Fruit fly (Drosophila melanogaster) whole organism, embryonic: ENCODE results near the gene CG32847.

Experiments
- ATbp ChIP-seq: fragments of 200-800 bp; sonication (Bioruptor generic); optimal IDR thresholded peaks from 2 replicates; lab custom pipeline; 2017; ENCODE audit warnings: missing biosample characterization, mild to moderate bottlenecking, missing genetic modification characterization, missing genetic modification reagents
- Aef1 ChIP-seq: fragments of 200-800 bp; sonication (Bioruptor generic); IDR thresholded peaks from 3 replicates; pipeline ENCODE4 v1.3.6; 2022; ENCODE audit warnings: missing biosample characterization, missing genetic modification characterization
- B-H1 ChIP-seq: fragments of 200-800 bp; sonication (Bioruptor generic); IDR thresholded peaks from 3 replicates; pipeline ENCODE4 v1.3.6; 2022; ENCODE audit warnings: missing biosample characterization, missing genetic modification characterization
- CG10431 ChIP-seq: fragments of 200-800 bp; sonication (Bioruptor generic); optimal IDR thresholded peaks from 3 replicates; lab custom pipeline; 2018; ENCODE audit warnings: missing biosample characterization, mild to moderate bottlenecking, missing genetic modification characterization
- CG10543 ChIP-seq: fragments of 200-800 bp; sonication (Bioruptor generic); optimal IDR thresholded peaks from 3 replicates; lab custom pipeline; 2017; ENCODE audit warnings: missing biosample characterization, mild to moderate bottlenecking, missing genetic modification characterization, moderate library complexity
- CG10565 ChIP-seq: fragments of 200-800 bp; sonication (Bioruptor generic); optimal IDR thresholded peaks from 3 replicates; lab custom pipeline; 2016; ENCODE audit warnings: missing biosample characterization, mild to moderate bottlenecking, missing genetic modification characterization
- CG11456 ChIP-seq: fragments of 200-800 bp; sonication (Bioruptor generic); IDR thresholded peaks from 3 replicates; pipeline ENCODE4 v1.3.6; 2022; ENCODE audit warnings: missing biosample characterization, missing genetic modification characterization
- CG11560 ChIP-seq: fragments of 200-800 bp; sonication (Bioruptor generic); IDR thresholded peaks from 3 replicates; pipeline ENCODE4 v1.3.6; 2022; ENCODE audit warnings: missing biosample characterization, missing genetic modification characterization
- CG13775 ChIP-seq: fragments of 200-800 bp; sonication (Bioruptor generic); optimal IDR thresholded peaks from 3 replicates; lab custom pipeline; 2017; ENCODE audit warnings: missing biosample characterization, mild to moderate bottlenecking, missing genetic modification characterization
- CG14014 ChIP-seq: fragments of 200-800 bp; sonication (Bioruptor generic); IDR thresholded peaks from 2 replicates; pipeline ENCODE4 v1.3.6; 2022; ENCODE audit warnings: missing biosample characterization, missing genetic modification characterization
- CG17385 ChIP-seq: fragments of 200-800 bp; sonication (Bioruptor generic); optimal IDR thresholded peaks from 3 replicates; lab custom pipeline; 2018; ENCODE audit warnings: missing biosample characterization, mild to moderate bottlenecking, missing genetic modification characterization
- CG17568 ChIP-seq: fragments of 200-800 bp; sonication (Bioruptor generic); optimal IDR thresholded peaks from 2 replicates; lab custom pipeline; 2018; ENCODE audit warnings: missing biosample characterization, mild to moderate bottlenecking, missing genetic modification characterization, moderate library complexity
- CG18476 ChIP-seq: fragments of 200-800 bp; sonication (Bioruptor generic); optimal IDR thresholded peaks from 2 replicates; lab custom pipeline; 2016; ENCODE audit warnings: missing biosample characterization, mild to moderate bottlenecking, missing genetic modification characterization
- CG2202 ChIP-seq: fragments of 200-800 bp; sonication (Bioruptor generic); optimal IDR thresholded peaks from 2 replicates; lab custom pipeline; 2018; ENCODE audit warnings: missing biosample characterization, mild to moderate bottlenecking, missing genetic modification characterization
- CG32772 ChIP-seq: fragments of 200-800 bp; sonication (Bioruptor generic); IDR thresholded peaks from 2 replicates; pipeline ENCODE4 v1.3.6; 2022; ENCODE audit warnings: missing biosample characterization, missing genetic modification characterization
- CG3847 ChIP-seq: fragments of 200-800 bp; sonication (Bioruptor generic); IDR thresholded peaks from 2 replicates; pipeline ENCODE4 v1.3.6; 2022; ENCODE audit warnings: missing biosample characterization, missing genetic modification characterization
- CG43689 ChIP-seq: fragments of 200-800 bp; sonication (Bioruptor generic); IDR thresholded peaks from 2 replicates; pipeline ENCODE4 v1.3.6; 2022; ENCODE audit warnings: missing biosample characterization, missing genetic modification characterization
- CG7556 ChIP-seq: fragments of 200-800 bp; sonication (Bioruptor generic); optimal IDR thresholded peaks from 2 replicates; lab custom pipeline; 2017; ENCODE audit warnings: missing biosample characterization, mild to moderate bottlenecking, missing genetic modification characterization
- CG8089 ChIP-seq: fragments of 200-800 bp; sonication (Bioruptor generic); optimal IDR thresholded peaks from 3 replicates; lab custom pipeline; 2016; ENCODE audit warnings: missing biosample characterization, missing genetic modification characterization
- CG9932 ChIP-seq: fragments of 200-800 bp; sonication (Bioruptor generic); IDR thresholded peaks from 2 replicates; pipeline ENCODE4 v1.3.6; 2022; ENCODE audit warnings: missing biosample characterization, missing genetic modification characterization
- CTCF ChIP-seq: fragments of 200-800 bp; sonication (Bioruptor generic); optimal IDR thresholded peaks from 2 replicates; lab custom pipeline; 2017; ENCODE audit warnings: missing biosample characterization, mild to moderate bottlenecking, missing genetic modification characterization, moderate library complexity
- Elba2 ChIP-seq: fragments of 200-800 bp; sonication (Bioruptor generic); optimal IDR thresholded peaks from 3 replicates; lab custom pipeline; 2016; ENCODE audit warnings: missing biosample characterization, missing genetic modification characterization
- Hr39 ChIP-seq: fragments of >200 bp; optimal IDR thresholded peaks from 2 replicates; lab custom pipeline; 2017
- Lhr ChIP-seq: fragments of 200-800 bp; sonication (Bioruptor generic); optimal IDR thresholded peaks from 3 replicates; lab custom pipeline; 2017; ENCODE audit warnings: mild to moderate bottlenecking, missing biosample characterization, missing genetic modification reagents, missing genetic modification characterization
- Lpt ChIP-seq: fragments of >200 bp; optimal IDR thresholded peaks from 2 replicates; lab custom pipeline; 2018; ENCODE audit warnings: missing biosample characterization, missing genetic modification characterization
- Mad ChIP-seq: fragments of 200-800 bp; sonication (Bioruptor generic); optimal IDR thresholded peaks from 2 replicates; lab custom pipeline; 2016; ENCODE audit warnings: missing biosample characterization, missing genetic modification characterization
- NK7.1 ChIP-seq: fragments of 200-800 bp; sonication (Bioruptor generic); optimal IDR thresholded peaks from 3 replicates; lab custom pipeline; 2016; ENCODE audit warnings: missing biosample characterization, missing genetic modification characterization
- Nf-YC ChIP-seq: fragments of 200-800 bp; optimal IDR thresholded peaks from 3 replicates; lab custom pipeline; 2019; ENCODE audit warnings: missing biosample characterization, mild to moderate bottlenecking, missing genetic modification characterization, moderate library complexity
- NfI ChIP-seq: fragments of 200-800 bp; sonication (Bioruptor generic); optimal IDR thresholded peaks from 3 replicates; lab custom pipeline; 2018; ENCODE audit warnings: missing biosample characterization, mild to moderate bottlenecking, missing genetic modification characterization, moderate library complexity
- Rfx ChIP-seq: fragments of 200-800 bp; sonication (Bioruptor generic); IDR thresholded peaks from 2 replicates; pipeline ENCODE4 v1.3.6; 2022; ENCODE audit warnings: missing biosample characterization, missing genetic modification characterization
- Sry-β ChIP-seq: fragments of 200-800 bp; sonication (Bioruptor generic); optimal IDR thresholded peaks from 2 replicates; lab custom pipeline; 2018; ENCODE audit warnings: missing biosample characterization, mild to moderate bottlenecking, missing genetic modification characterization, moderate library complexity
- bbx ChIP-seq: fragments of 200-800 bp; sonication (Bioruptor generic); IDR thresholded peaks from 2 replicates; pipeline ENCODE4 v1.3.6; 2022; ENCODE audit warnings: missing biosample characterization, missing genetic modification characterization; ENCODE audit not compliant: partially characterized antibody
- br ChIP-seq: fragments of >200 bp; optimal IDR thresholded peaks from 2 replicates; lab custom pipeline; 2017
- danr ChIP-seq: fragments of 200-800 bp; sonication (Bioruptor generic); IDR thresholded peaks from 2 replicates; pipeline ENCODE4 v1.3.6; 2022; ENCODE audit warnings: missing biosample characterization, missing genetic modification characterization
- fru ChIP-seq: fragments of >200 bp; optimal IDR thresholded peaks from 2 replicates; lab custom pipeline; 2017
- grau ChIP-seq: fragments of 200-800 bp; optimal IDR thresholded peaks from 3 replicates; lab custom pipeline; 2019; ENCODE audit warnings: missing biosample characterization, mild to moderate bottlenecking, missing genetic modification characterization, moderate library complexity
- hkb ChIP-seq, 2 experiments: fragments of 200-800 bp in 1 of 2; fragments of >200 bp in 1 of 2; sonication (Bioruptor generic) in 1 of 2; IDR thresholded peaks in 1 of 2; optimal IDR thresholded peaks in 1 of 2; 2 replicates each; pipeline versions ENCODE4 v1.3.6 to Lab custom; 2017 to 2022; ENCODE audit warnings: missing biosample characterization in 1 of 2, missing genetic modification characterization in 1 of 2
- klu ChIP-seq: fragments of 200-800 bp; sonication (Bioruptor generic); IDR thresholded peaks from 2 replicates; pipeline ENCODE4 v1.3.6; 2022; ENCODE audit warnings: missing biosample characterization, missing genetic modification characterization
- knrl ChIP-seq: fragments of 200-800 bp; sonication (Bioruptor generic); IDR thresholded peaks from 3 replicates; pipeline ENCODE4 v1.3.6; 2022; ENCODE audit warnings: missing biosample characterization, missing genetic modification characterization; ENCODE audit not compliant: partially characterized antibody
- odd ChIP-seq: fragments of 200-800 bp; sonication (Bioruptor generic); optimal IDR thresholded peaks from 2 replicates; lab custom pipeline; 2017; ENCODE audit warnings: missing biosample characterization, mild to moderate bottlenecking, missing genetic modification characterization
- pb ChIP-seq: fragments of 200-800 bp; sonication (Bioruptor generic); optimal IDR thresholded peaks from 3 replicates; lab custom pipeline; 2016; ENCODE audit warnings: missing biosample characterization, missing genetic modification characterization
- prd ChIP-seq, 3 experiments: fragments of >200 bp in 2 of 3; fragments of 200-800 bp in 1 of 3; sonication (Bioruptor generic) in 1 of 3; optimal IDR thresholded peaks in 2 of 3; IDR thresholded peaks in 1 of 3; 2 replicates in 2 of 3; 3 replicates in 1 of 3; pipeline versions ENCODE4 v1.3.6 to Lab custom; 2017 to 2022; ENCODE audit warnings: missing biosample characterization in 1 of 3, missing genetic modification characterization in 1 of 3
- rib ChIP-seq: fragments of 200-800 bp; sonication (Bioruptor generic); IDR thresholded peaks from 2 replicates; pipeline ENCODE4 v1.3.6; 2022; ENCODE audit warnings: missing biosample characterization, missing genetic modification characterization
- schlank ChIP-seq: fragments of 200-800 bp; sonication (Bioruptor generic); optimal IDR thresholded peaks from 2 replicates; lab custom pipeline; 2018; ENCODE audit warnings: missing biosample characterization, mild to moderate bottlenecking, missing genetic modification characterization
- sens ChIP-seq: fragments of 200-800 bp; sonication (Bioruptor generic); peaks from one replicate; lab custom pipeline; 2016; ENCODE audit warnings: missing biosample characterization, missing genetic modification characterization
- tin ChIP-seq: fragments of 200-800 bp; sonication (Bioruptor generic); optimal IDR thresholded peaks from 3 replicates; lab custom pipeline; 2016; ENCODE audit warnings: missing biosample characterization, missing genetic modification characterization
- tll ChIP-seq, 2 experiments: fragments of 200-800 bp in 1 of 2; fragments of >200 bp in 1 of 2; sonication (Bioruptor generic) in 1 of 2; optimal IDR thresholded peaks; 2 replicates each; lab custom pipeline; 2017 to 2019; ENCODE audit warnings: missing biosample characterization in 2 of 2, missing genetic modification characterization in 2 of 2, mild to moderate bottlenecking in 1 of 2, moderate library complexity in 1 of 2
- tup ChIP-seq: fragments of 200-800 bp; sonication (Bioruptor generic); optimal IDR thresholded peaks from 2 replicates; lab custom pipeline; 2016; ENCODE audit warnings: missing biosample characterization, mild to moderate bottlenecking, missing genetic modification characterization, moderate library complexity
- twi ChIP-seq: fragments of 200-800 bp; optimal IDR thresholded peaks from 2 replicates; lab custom pipeline; 2019; ENCODE audit warnings: missing biosample characterization, mild to moderate bottlenecking, missing genetic modification characterization, moderate library complexity
- unc-4 ChIP-seq: fragments of 200-800 bp; sonication (Bioruptor generic); IDR thresholded peaks from 2 replicates; pipeline ENCODE4 v1.3.6; 2022; ENCODE audit warnings: missing biosample characterization, missing genetic modification characterization; ENCODE audit not compliant: partially characterized antibody

The CG32847 gene

dm6 chr3L:15158330-15159114 lies 37.1 kb downstream of the CG32847 start, which contains the start of the genes Msh6 and Prp31 (continued):
- TF ChIP-seq CG32772, result peak; percentile 40
- TF ChIP-seq Lhr, result peak; percentile 56
- TF ChIP-seq unc-4 (GFP tag; lab: Robert Waterston, UW), result no peak
- peak; percentile 70 for TF ChIP-seq tin (GFP tag; lab: Kevin White, UChicago)
- no peak for TF ChIP-seq Mad (GFP tag; lab: Kevin White, UChicago)
- TF ChIP-seq CTCF (GFP tag; lab: Kevin White, UChicago), result no peak
- TF ChIP-seq CG13775, result peak; percentile 82
- TF ChIP-seq Elba2, result peak; percentile 32
- TF ChIP-seq Rfx (GFP tag; lab: Robert Waterston, UW), result peak; percentile 68
- TF ChIP-seq prd (optimal IDR thresholded peaks at IDR 0.05; lab: Kevin White, UChicago), result no peak
- TF ChIP-seq prd (GFP tag; IDR thresholded peaks at IDR 0.05; lab: Robert Waterston, UW), result peak; percentile 70
- TF ChIP-seq NK7.1 (GFP tag; lab: Kevin White, UChicago), result no peak
- no peak for TF ChIP-seq bbx (GFP tag; lab: Robert Waterston, UW)
- TF ChIP-seq ATbp, result no peak
- no peak for TF ChIP-seq CG11560 (tag; lab: Robert Waterston, UW)
- TF ChIP-seq pb (GFP tag; lab: Kevin White, UChicago), result no peak
- peak; percentile 5 for TF ChIP-seq CG10431 (GFP tag; lab: Kevin White, UChicago)
- no peak for TF ChIP-seq Hr39
- TF ChIP-seq CG7556 (GFP tag; lab: Kevin White, UChicago), result peak; percentile 37
- no peak for TF ChIP-seq hkb (optimal IDR thresholded peaks at IDR 0.05; lab: Kevin White, UChicago)
- no peak for TF ChIP-seq hkb (GFP tag; IDR thresholded peaks at IDR 0.05; lab: Robert Waterston, UW)
- no peak for TF ChIP-seq tup (GFP tag; lab: Kevin White, UChicago)
- no peak for TF ChIP-seq knrl
- no peak for TF ChIP-seq rib (GFP tag; lab: Robert Waterston, UW)
- TF ChIP-seq CG3847, result peak; percentile 37; the same call in 1 of the 2 replicates
- no peak for TF ChIP-seq Nf-YC (tag; lab: Kevin White, UChicago)
- TF ChIP-seq CG2202, result peak; percentile 21
- TF ChIP-seq CG11456 (GFP tag; lab: Robert Waterston, UW), result no peak
- peak; percentile 93 for TF ChIP-seq sens (GFP tag; lab: Kevin White, UChicago)
- TF ChIP-seq CG10543 (GFP tag; lab: Kevin White, UChicago), result peak; percentile 19
- TF ChIP-seq CG9932, result peak; percentile 67
- TF ChIP-seq CG17385, result peak; percentile 59
- peak; percentile 18 for TF ChIP-seq CG8089 (GFP tag; lab: Kevin White, UChicago)
- TF ChIP-seq CG18476, result peak; percentile 32
- peak; percentile 13 for TF ChIP-seq Sry-β (GFP tag; lab: Kevin White, UChicago)
- TF ChIP-seq br (lab: Kevin White, UChicago), result no peak
- TF ChIP-seq grau (tag; lab: Kevin White, UChicago), result peak; percentile 82
- TF ChIP-seq CG14014 (GFP tag; lab: Robert Waterston, UW), result peak; percentile 55; the same call in 1 of the 2 replicates
- no peak for TF ChIP-seq fru (lab: Kevin White, UChicago)
- no peak for TF ChIP-seq schlank (tag; lab: Kevin White, UChicago)
- TF ChIP-seq Lpt (GFP tag; lab: Kevin White, UChicago), result no peak
- peak in 1 of 2 experiments; percentile 15 for TF ChIP-seq tll (GFP tag; optimal IDR thresholded peaks at IDR 0.05; lab: Kevin White, UChicago)
- TF ChIP-seq odd (GFP tag; lab: Kevin White, UChicago), result no peak
- peak; percentile 51 for TF ChIP-seq danr (GFP tag; lab: Robert Waterston, UW)
- TF ChIP-seq CG17568 (GFP tag; lab: Kevin White, UChicago), result no peak
- TF ChIP-seq twi (tag; lab: Kevin White, UChicago), result peak; percentile 72
- TF ChIP-seq CG43689 (GFP tag; lab: Robert Waterston, UW), result no peak
- 0 out of 3 replicates have a peak, but pooled peaks have one; percentile 47 for TF ChIP-seq B-H1 (GFP tag; lab: Robert Waterston, UW)
- TF ChIP-seq NfI, result peak; percentile 68
- TF ChIP-seq CG10565, result no peak
- TF ChIP-seq klu, result peak; percentile 53; the same call in 1 of the 2 replicates
- TF ChIP-seq Aef1 (GFP tag; lab: Robert Waterston, UW), result peak; percentile 72; the same call in 2 of the 3 replicates
